Fruit fly (Drosophila melanogaster) whole organism, embryonic: ENCODE results near the gene CG15638.

Experiments
- Aef1 ChIP-seq: fragments of 200-800 bp; sonication (Bioruptor generic); IDR thresholded peaks from 3 replicates; pipeline ENCODE4 v1.3.6; 2022; ENCODE audit warnings: missing biosample characterization, missing genetic modification characterization
- Atf6 ChIP-seq: fragments of 200-800 bp; sonication (Bioruptor generic); IDR thresholded peaks from 2 replicates; pipeline ENCODE4 v1.3.6; 2022; ENCODE audit warnings: missing biosample characterization, missing genetic modification characterization
- Bgb ChIP-seq: fragments of 200-800 bp; sonication (Bioruptor generic); IDR thresholded peaks from 2 replicates; pipeline ENCODE4 v1.3.6; 2022; ENCODE audit warnings: missing biosample characterization, missing genetic modification characterization; ENCODE audit not compliant: partially characterized antibody
- BtbVII ChIP-seq: fragments of 200-800 bp; sonication (Bioruptor generic); optimal IDR thresholded peaks from 3 replicates; lab custom pipeline; 2017; ENCODE audit warnings: missing biosample characterization, mild to moderate bottlenecking, missing genetic modification characterization
- CG10209 ChIP-seq: fragments of 200-800 bp; sonication (Bioruptor generic); optimal IDR thresholded peaks from 3 replicates; lab custom pipeline; 2017; ENCODE audit warnings: missing biosample characterization, mild to moderate bottlenecking, missing genetic modification characterization, missing genetic modification reagents
- CG10267 ChIP-seq: fragments of 200-800 bp; sonication (Bioruptor generic); optimal IDR thresholded peaks from 2 replicates; lab custom pipeline; 2018; ENCODE audit warnings: missing biosample characterization, mild to moderate bottlenecking, missing genetic modification characterization, moderate library complexity
- CG10543 ChIP-seq: fragments of 200-800 bp; sonication (Bioruptor generic); optimal IDR thresholded peaks from 3 replicates; lab custom pipeline; 2017; ENCODE audit warnings: missing biosample characterization, mild to moderate bottlenecking, missing genetic modification characterization, moderate library complexity
- CG13775 ChIP-seq: fragments of 200-800 bp; sonication (Bioruptor generic); optimal IDR thresholded peaks from 3 replicates; lab custom pipeline; 2017; ENCODE audit warnings: missing biosample characterization, mild to moderate bottlenecking, missing genetic modification characterization
- CG14014 ChIP-seq: fragments of 200-800 bp; sonication (Bioruptor generic); IDR thresholded peaks from 2 replicates; pipeline ENCODE4 v1.3.6; 2022; ENCODE audit warnings: missing biosample characterization, missing genetic modification characterization
- CG15514 ChIP-seq: fragments of 200-800 bp; sonication (Bioruptor generic); optimal IDR thresholded peaks from 3 replicates; lab custom pipeline; 2017; ENCODE audit warnings: missing biosample characterization, missing genetic modification characterization, mild to moderate bottlenecking, moderate library complexity, missing genetic modification reagents
- CG17328 ChIP-seq: fragments of 200-800 bp; sonication (Bioruptor generic); IDR thresholded peaks from 2 replicates; pipeline ENCODE4 v1.3.6; 2022; ENCODE audit warnings: missing biosample characterization, missing genetic modification characterization
- CG17361 ChIP-seq: fragments of 200-800 bp; sonication (Bioruptor generic); IDR thresholded peaks from 3 replicates; pipeline ENCODE4 v1.3.6; 2022; ENCODE audit warnings: missing biosample characterization, missing genetic modification characterization
- CG18262 ChIP-seq: fragments of 200-800 bp; optimal IDR thresholded peaks from 3 replicates; lab custom pipeline; 2019; ENCODE audit warnings: missing biosample characterization, mild to moderate bottlenecking, missing genetic modification characterization, moderate library complexity
- CG2120 ChIP-seq: fragments of 200-800 bp; sonication (Bioruptor generic); optimal IDR thresholded peaks from 3 replicates; lab custom pipeline; 2016; ENCODE audit warnings: missing biosample characterization, missing genetic modification characterization
- CG2889 ChIP-seq: fragments of 200-800 bp; sonication (Bioruptor generic); IDR thresholded peaks from 3 replicates; pipeline ENCODE4 v1.3.6; 2022; ENCODE audit warnings: missing biosample characterization, missing genetic modification characterization
- CG31365 ChIP-seq: fragments of 200-800 bp; sonication (Bioruptor generic); optimal IDR thresholded peaks from 2 replicates; lab custom pipeline; 2018; ENCODE audit warnings: missing biosample characterization, mild to moderate bottlenecking, missing genetic modification characterization
- CG42726 ChIP-seq: fragments of 200-800 bp; sonication (Bioruptor generic); IDR thresholded peaks from 2 replicates; pipeline ENCODE4 v1.3.6; 2022; ENCODE audit warnings: missing biosample characterization, missing genetic modification characterization; ENCODE audit not compliant: partially characterized antibody
- CG4328 ChIP-seq: fragments of 200-800 bp; sonication (Bioruptor generic); optimal IDR thresholded peaks from 3 replicates; lab custom pipeline; 2017; ENCODE audit warnings: missing biosample characterization, missing genetic modification reagents, missing genetic modification characterization
- CG4424 ChIP-seq: fragments of 200-800 bp; sonication (Bioruptor generic); optimal IDR thresholded peaks from 3 replicates; lab custom pipeline; 2016; ENCODE audit warnings: missing biosample characterization, missing genetic modification characterization
- CG6272 ChIP-seq: fragments of 200-800 bp; sonication (Bioruptor generic); IDR thresholded peaks from 2 replicates; pipeline ENCODE4 v1.3.6; 2022; ENCODE audit warnings: missing biosample characterization, missing genetic modification characterization
- CG8281 ChIP-seq: fragments of 200-800 bp; sonication (Bioruptor generic); optimal IDR thresholded peaks from 2 replicates; lab custom pipeline; 2018; ENCODE audit warnings: missing biosample characterization, mild to moderate bottlenecking, missing genetic modification characterization, moderate library complexity
- CG8944 ChIP-seq: fragments of 200-800 bp; sonication (Bioruptor generic); optimal IDR thresholded peaks from 3 replicates; lab custom pipeline; 2016; ENCODE audit warnings: missing biosample characterization, missing genetic modification characterization
- Dad ChIP-seq: fragments of 200-800 bp; sonication (Bioruptor generic); optimal IDR thresholded peaks from 3 replicates; lab custom pipeline; 2016; ENCODE audit warnings: missing biosample characterization, missing genetic modification characterization
- Doc2 ChIP-seq: fragments of 200-800 bp; sonication (Bioruptor generic); IDR thresholded peaks from 2 replicates; pipeline ENCODE4 v1.3.6; 2022; ENCODE audit warnings: missing biosample characterization, missing genetic modification characterization
- Dp ChIP-seq: fragments of 200-800 bp; sonication (Bioruptor generic); optimal IDR thresholded peaks from 2 replicates; lab custom pipeline; 2018; ENCODE audit warnings: missing biosample characterization, mild to moderate bottlenecking, missing genetic modification characterization, moderate library complexity
- Eip74EF ChIP-seq, 2 experiments: fragments of 200-800 bp in 1 of 2; fragments of >200 bp in 1 of 2; sonication (Bioruptor generic) in 1 of 2; optimal IDR thresholded peaks; 2 replicates each; lab custom pipeline; 2017 to 2019; ENCODE audit warnings: missing biosample characterization in 2 of 2, missing genetic modification characterization in 2 of 2, mild to moderate bottlenecking in 1 of 2, moderate library complexity in 1 of 2
- Elba2 ChIP-seq: fragments of 200-800 bp; sonication (Bioruptor generic); optimal IDR thresholded peaks from 3 replicates; lab custom pipeline; 2016; ENCODE audit warnings: missing biosample characterization, missing genetic modification characterization
- Hsf ChIP-seq: fragments of 200-800 bp; sonication (Bioruptor generic); optimal IDR thresholded peaks from 3 replicates; lab custom pipeline; 2016; ENCODE audit warnings: missing biosample characterization, missing genetic modification characterization
- Jarid2 ChIP-seq: fragments of 200-800 bp; sonication (Bioruptor generic); optimal IDR thresholded peaks from 3 replicates; lab custom pipeline; 2017; ENCODE audit warnings: mild to moderate bottlenecking, missing biosample characterization, missing genetic modification reagents, missing genetic modification characterization
- Lim3 ChIP-seq: fragments of 200-800 bp; sonication (Bioruptor generic); IDR thresholded peaks from 2 replicates; pipeline ENCODE4 v1.3.6; 2022; ENCODE audit warnings: missing biosample characterization, missing genetic modification characterization
- Myb ChIP-seq: fragments of 200-800 bp; sonication (Bioruptor generic); optimal IDR thresholded peaks from 2 replicates; lab custom pipeline; 2016; ENCODE audit warnings: missing biosample characterization, missing genetic modification characterization
- NC2α ChIP-seq: fragments of 200-800 bp; sonication (Bioruptor generic); optimal IDR thresholded peaks from 2 replicates; lab custom pipeline; 2016; ENCODE audit warnings: missing biosample characterization, missing genetic modification characterization
- Side ChIP-seq: fragments of 200-800 bp; sonication (Bioruptor generic); optimal IDR thresholded peaks from 2 replicates; lab custom pipeline; 2016; ENCODE audit warnings: missing biosample characterization, missing genetic modification characterization
- Sry-β ChIP-seq: fragments of 200-800 bp; sonication (Bioruptor generic); optimal IDR thresholded peaks from 2 replicates; lab custom pipeline; 2018; ENCODE audit warnings: missing biosample characterization, mild to moderate bottlenecking, missing genetic modification characterization, moderate library complexity
- Xrp1 ChIP-seq: fragments of 200-800 bp; sonication (Bioruptor generic); IDR thresholded peaks from 2 replicates; pipeline ENCODE4 v1.3.6; 2022; ENCODE audit warnings: missing biosample characterization, missing genetic modification characterization
- al ChIP-seq: fragments of 200-800 bp; sonication (Bioruptor generic); IDR thresholded peaks from 2 replicates; pipeline ENCODE4 v1.3.6; 2022; ENCODE audit warnings: missing biosample characterization, missing genetic modification characterization
- amos ChIP-seq: fragments of 200-800 bp; sonication (Bioruptor generic); IDR thresholded peaks from 2 replicates; pipeline ENCODE4 v1.3.6; 2022; ENCODE audit warnings: missing biosample characterization, missing genetic modification characterization; ENCODE audit not compliant: partially characterized antibody
- ara ChIP-seq: fragments of 200-800 bp; sonication (Bioruptor generic); IDR thresholded peaks from 2 replicates; pipeline ENCODE4 v1.3.6; 2022; ENCODE audit warnings: missing biosample characterization, missing genetic modification characterization
- cato ChIP-seq: fragments of 200-800 bp; sonication (Bioruptor generic); optimal IDR thresholded peaks from 2 replicates; lab custom pipeline; 2016; ENCODE audit warnings: missing biosample characterization, missing genetic modification characterization, borderline replicate concordance
- chn ChIP-seq: fragments of 200-800 bp; sonication (Bioruptor generic); optimal IDR thresholded peaks from 2 replicates; lab custom pipeline; 2016; ENCODE audit warnings: missing biosample characterization, missing genetic modification characterization
- fd102C ChIP-seq: fragments of 200-800 bp; sonication (Bioruptor generic); optimal IDR thresholded peaks from 2 replicates; lab custom pipeline; 2018; ENCODE audit warnings: missing biosample characterization, mild to moderate bottlenecking, missing genetic modification characterization, moderate library complexity
- gcm2 ChIP-seq: fragments of 200-800 bp; sonication (Bioruptor generic); optimal IDR thresholded peaks from 2 replicates; lab custom pipeline; 2016; ENCODE audit warnings: missing biosample characterization, missing genetic modification characterization
- peb ChIP-seq: fragments of 200-800 bp; sonication (Bioruptor generic); IDR thresholded peaks from 2 replicates; pipeline ENCODE4 v1.3.6; 2022; ENCODE audit warnings: missing biosample characterization, missing genetic modification characterization
- ranshi ChIP-seq: fragments of 200-800 bp; sonication (Bioruptor generic); IDR thresholded peaks from 2 replicates; pipeline ENCODE4 v1.3.6; 2022; ENCODE audit warnings: missing biosample characterization, missing genetic modification characterization
- slp2 ChIP-seq: fragments of 200-800 bp; sonication (Bioruptor generic); optimal IDR thresholded peaks from 2 replicates; lab custom pipeline; 2016; ENCODE audit warnings: missing biosample characterization, missing genetic modification characterization
- tna ChIP-seq: fragments of 200-800 bp; sonication (Bioruptor generic); IDR thresholded peaks from 2 replicates; pipeline ENCODE4 v1.3.6; 2022; ENCODE audit warnings: missing biosample characterization, missing genetic modification characterization; ENCODE audit not compliant: partially characterized antibody
- trem ChIP-seq: fragments of 200-800 bp; optimal IDR thresholded peaks from 3 replicates; lab custom pipeline; 2019; ENCODE audit warnings: missing biosample characterization, mild to moderate bottlenecking, missing genetic modification characterization, moderate library complexity
- wdn ChIP-seq: fragments of 200-800 bp; sonication (Bioruptor generic); IDR thresholded peaks from 2 replicates; pipeline ENCODE4 v1.3.6; 2022; ENCODE audit warnings: missing biosample characterization, missing genetic modification characterization

Gene CG15638

DNA sequence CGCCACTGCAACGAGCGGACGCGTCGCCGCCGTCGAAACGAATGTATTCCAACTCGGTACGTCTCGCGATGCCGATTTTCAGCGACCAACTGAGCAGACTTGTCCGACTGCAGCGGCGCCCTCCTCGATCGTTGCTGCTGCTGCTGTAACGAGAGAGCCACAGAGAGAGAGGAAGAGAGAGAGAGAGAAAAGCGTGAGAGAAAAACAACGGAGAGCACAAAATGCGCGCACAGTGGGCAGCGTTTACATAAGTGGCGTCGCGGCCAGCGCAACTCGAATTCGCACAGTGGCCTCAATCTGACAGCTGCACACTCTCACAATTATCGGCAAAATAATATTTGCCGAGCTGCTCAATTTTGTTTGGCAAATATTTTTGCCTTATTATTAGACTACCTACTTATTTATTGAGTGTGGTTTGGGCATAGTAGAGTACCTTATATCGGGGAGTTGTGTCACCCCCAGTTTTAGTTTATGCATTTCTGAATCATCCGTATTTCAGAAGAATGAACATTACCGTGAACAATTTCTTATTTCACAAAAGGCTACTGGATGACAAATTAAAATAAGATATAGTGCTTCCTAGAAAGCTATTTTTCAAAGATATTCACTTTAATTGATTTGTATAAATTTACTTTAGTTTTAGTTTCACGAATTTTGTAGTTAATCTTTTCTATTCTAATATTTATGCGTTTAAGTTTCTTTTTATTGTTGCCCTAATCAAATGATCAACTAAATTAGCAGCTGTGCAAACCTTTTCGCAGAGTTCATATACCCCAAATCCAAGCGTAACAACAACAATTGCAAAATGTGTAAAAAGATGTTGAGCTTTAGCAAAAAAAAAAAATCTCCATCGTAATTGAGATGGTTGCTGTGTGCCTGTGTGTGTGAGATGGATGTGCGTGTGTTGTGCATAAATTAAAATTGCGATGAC is 22.0 kb downstream of the CG15638 start (continued):
- TF ChIP-seq Aef1 (GFP tag; lab: Robert Waterston, UW) (peak; percentile 64), trem (peak; percentile 4), CG4328 (GFP tag; lab: Kevin White, UChicago) (no peak), CG18262 (tag; lab: Kevin White, UChicago) (peak; percentile 60), CG10543 (GFP tag; lab: Kevin White, UChicago) (peak; percentile 39), Jarid2 (GFP tag; lab: Kevin White, UChicago) (peak; percentile 88), amos (peak; percentile 11; the same call in 1 of the 2 replicates), chn (no peak), CG42726 (no peak), slp2 (peak; percentile 37), Bgb (GFP tag; lab: Robert Waterston, UW) (no peak), BtbVII (peak; percentile 43), CG17328 (GFP tag; lab: Robert Waterston, UW) (peak; percentile 55; the same call in 1 of the 2 replicates), Hsf (GFP tag; lab: Kevin White, UChicago) (peak; percentile 69), CG6272 (GFP tag; lab: Robert Waterston, UW) (peak; percentile 61; the same call in 1 of the 2 replicates), fd102C (peak; percentile 26), CG8944 (GFP tag; lab: Kevin White, UChicago) (peak; percentile 71), NC2α (GFP tag; lab: Kevin White, UChicago) (no peak), Atf6 (peak; percentile 63), Sry-β (GFP tag; lab: Kevin White, UChicago) (no peak), CG2889 (GFP tag; lab: Robert Waterston, UW) (peak; percentile 57; the same call in 2 of the 3 replicates), Xrp1 (GFP tag; lab: Robert Waterston, UW) (peak; percentile 76), CG13775 (GFP tag; lab: Kevin White, UChicago) (peak; percentile 66), CG14014 (GFP tag; lab: Robert Waterston, UW) (peak; percentile 65), Elba2 (GFP tag; lab: Kevin White, UChicago) (no peak), Myb (GFP tag; lab: Kevin White, UChicago) (peak; percentile 36), wdn (GFP tag; lab: Robert Waterston, UW) (peak; percentile 59; the same call in 1 of the 2 replicates), Dad (GFP tag; lab: Kevin White, UChicago) (peak; percentile 24), Lim3 (no peak), Eip74EF (GFP tag; optimal IDR thresholded peaks at IDR 0.05; lab: Kevin White, UChicago) (no peak), ara (GFP tag; lab: Robert Waterston, UW) (peak; percentile 48; the same call in 1 of the 2 replicates), CG15514 (peak; percentile 37), CG2120 (GFP tag; lab: Kevin White, UChicago) (peak; percentile 78), CG8281 (tag; lab: Kevin White, UChicago) (peak; percentile 14), CG31365 (tag; lab: Kevin White, UChicago) (no peak), CG4424 (GFP tag; lab: Kevin White, UChicago) (peak; percentile 53), Dp (GFP tag; lab: Kevin White, UChicago) (no peak), peb (GFP tag; lab: Robert Waterston, UW) (no peak), tna (no peak), CG10267 (peak; percentile 18), Side (GFP tag; lab: Kevin White, UChicago) (peak; percentile 57), Doc2 (GFP tag; lab: Robert Waterston, UW) (peak; percentile 34; the same call in 1 of the 2 replicates), cato (GFP tag; lab: Kevin White, UChicago) (peak; percentile 20), al (peak; percentile 60; the same call in 1 of the 2 replicates), CG17361 (GFP tag; lab: Robert Waterston, UW) (peak; percentile 75), CG10209 (GFP tag; lab: Kevin White, UChicago) (peak; percentile 56), gcm2 (GFP tag; lab: Kevin White, UChicago) (no peak), ranshi (peak; percentile 56; the same call in 1 of the 2 replicates)
